Fruit fly (Drosophila melanogaster): ENCODE measurements around the gene Spt20.

- peak; percentile 44 for TF ChIP-seq CG8159 (tag; optimal IDR thresholded peaks at IDR 0.05)
- no peak for TF ChIP-seq Pif1B (GFP tag; optimal IDR thresholded peaks at IDR 0.05)
- TF ChIP-seq fd96Ca (GFP tag; IDR thresholded peaks at IDR 0.05): no peak
- peak; percentile 34 for TF ChIP-seq CG14655 (GFP tag; optimal IDR thresholded peaks at IDR 0.05)
- TF ChIP-seq EcR (GFP tag; optimal IDR thresholded peaks at IDR 0.05): peak; percentile 2
- TF ChIP-seq CG9948 (tag; optimal IDR thresholded peaks at IDR 0.05): peak; percentile 6
- no peak for TF ChIP-seq D1 (tag; optimal IDR thresholded peaks at IDR 0.05)
- no peak for TF ChIP-seq rn (GFP tag; IDR thresholded peaks at IDR 0.05)
- no peak for TF ChIP-seq CG34367 (tag; optimal IDR thresholded peaks at IDR 0.05)
Measured at dm6 chr3L:13488129-13488876, 14.2 kb upstream of the Spt20 start.
